Worm (Caenorhabditis elegans) whole organism, early embryonic: ENCODE results near the gene emb-9.

ENCODE experiments used
- B0310.2 ChIP-seq: sonication (generic microtip); optimal IDR thresholded peaks from 2 replicates; lab custom pipeline; 2016; ENCODE audit warnings: mild to moderate bottlenecking, missing genetic modification characterization, missing compliant biosample characterization
- F13C5.2 ChIP-seq: sonication (generic microtip); optimal IDR thresholded peaks from 2 replicates; lab custom pipeline; 2017; ENCODE audit warnings: mild to moderate bottlenecking, missing genetic modification characterization, inconsistent platforms, missing compliant biosample characterization
- aly-1 ChIP-seq: sonication (generic microtip); optimal IDR thresholded peaks from 2 replicates; lab custom pipeline; 2016; ENCODE audit warnings: missing genetic modification characterization, missing compliant biosample characterization
- ama-1 ChIP-seq: fragments of 150-350 bp; optimal IDR thresholded peaks from 2 replicates; lab custom pipeline; 2014
- ceh-13 ChIP-seq: fragments of 200-800 bp; sonication (Bioruptor generic); optimal IDR thresholded peaks from 2 replicates; lab custom pipeline; 2018; ENCODE audit warnings: mild to moderate bottlenecking, missing genetic modification characterization, missing compliant biosample characterization
- ceh-36 ChIP-seq: sonication (generic microtip); optimal IDR thresholded peaks from 2 replicates; lab custom pipeline; 2016; ENCODE audit warnings: missing genetic modification characterization, inconsistent platforms, missing compliant biosample characterization
- ets-7 ChIP-seq: sonication (generic microtip); optimal IDR thresholded peaks from 2 replicates; lab custom pipeline; 2016; ENCODE audit warnings: missing genotype, missing genetic modification characterization, missing compliant biosample characterization
- flt-1 ChIP-seq: fragments of 200-800 bp; sonication (Bioruptor generic); IDR thresholded peaks from 2 replicates; pipeline ENCODE4 v1.3.6; 2022; ENCODE audit warnings: missing genetic modification characterization, missing compliant biosample characterization
- hmbx-1 ChIP-seq: sonication (generic microtip); optimal IDR thresholded peaks from 2 replicates; lab custom pipeline; 2016; ENCODE audit warnings: mild to moderate bottlenecking, missing genetic modification characterization, missing compliant biosample characterization
- hmg-4 ChIP-seq: fragments of 200-800 bp; sonication (Bioruptor generic); optimal IDR thresholded peaks from 2 replicates; lab custom pipeline; 2018; ENCODE audit warnings: mild to moderate bottlenecking, missing genetic modification characterization, missing compliant biosample characterization
- hnd-1 ChIP-seq: sonication (generic microtip); optimal IDR thresholded peaks from 2 replicates; lab custom pipeline; 2016; ENCODE audit warnings: missing genetic modification characterization, missing compliant biosample characterization
- pes-1 ChIP-seq: fragments of 200-800 bp; sonication (Bioruptor generic); IDR thresholded peaks from 2 replicates; pipeline ENCODE4 v1.3.6; 2022; ENCODE audit warnings: missing genetic modification reagents, missing genetic modification characterization, missing compliant biosample characterization
- scrt-1 ChIP-seq: fragments of 200-800 bp; sonication (Bioruptor generic); IDR thresholded peaks from 2 replicates; pipeline ENCODE4 v1.3.6; 2022; ENCODE audit warnings: missing genetic modification characterization, missing compliant biosample characterization
- sea-1 ChIP-seq: fragments of 200-800 bp; sonication (Bioruptor generic); conservative IDR thresholded peaks from 2 replicates; pipeline ENCODE4 v1.3.6; 2022; ENCODE audit warnings: missing genetic modification characterization, missing compliant biosample characterization
- tbx-11 ChIP-seq: fragments of 200-800 bp; sonication (Bioruptor generic); IDR thresholded peaks from 2 replicates; pipeline ENCODE4 v1.3.6; 2022; ENCODE audit warnings: missing genetic modification characterization, missing compliant biosample characterization
- tbx-37 ChIP-seq: fragments of 200-800 bp; sonication (Bioruptor generic); conservative IDR thresholded peaks from 2 replicates; pipeline ENCODE4 v1.3.6; 2022; ENCODE audit warnings: missing genetic modification reagents, missing genetic modification characterization, missing compliant biosample characterization
- tra-4 ChIP-seq: sonication (generic microtip); optimal IDR thresholded peaks from 2 replicates; lab custom pipeline; 2017; ENCODE audit warnings: missing genetic modification characterization, missing compliant biosample characterization

The emb-9 gene

ce11 chrIII:9344347-9344746, at the start of gene emb-9:
TSS of gene emb-9 (minus strand) at chrIII:9344447.
- TF ChIP-seq tra-4, result no peak
- TF ChIP-seq hmbx-1 (tag; lab: Kevin White, UChicago), result no peak
- TF ChIP-seq tbx-11 (GFP tag; lab: Robert Waterston, UW), result no peak
- no peak for TF ChIP-seq ets-7 (tag; lab: Kevin White, UChicago)
- no peak for TF ChIP-seq pes-1
- no peak for TF ChIP-seq sea-1 (GFP tag; lab: Robert Waterston, UW)
- no peak for TF ChIP-seq ceh-13 (GFP tag; lab: Kevin White, UChicago)
- TF ChIP-seq B0310.2 (tag; lab: Kevin White, UChicago), result no peak
- no peak for TF ChIP-seq scrt-1 (GFP tag; lab: Robert Waterston, UW)
- TF ChIP-seq ceh-36, result no peak
- no peak for TF ChIP-seq ama-1 (lab: Kevin White, UChicago)
- TF ChIP-seq F13C5.2, result no peak
- no peak for TF ChIP-seq flt-1 (GFP tag; lab: Robert Waterston, UW)

DNA sequence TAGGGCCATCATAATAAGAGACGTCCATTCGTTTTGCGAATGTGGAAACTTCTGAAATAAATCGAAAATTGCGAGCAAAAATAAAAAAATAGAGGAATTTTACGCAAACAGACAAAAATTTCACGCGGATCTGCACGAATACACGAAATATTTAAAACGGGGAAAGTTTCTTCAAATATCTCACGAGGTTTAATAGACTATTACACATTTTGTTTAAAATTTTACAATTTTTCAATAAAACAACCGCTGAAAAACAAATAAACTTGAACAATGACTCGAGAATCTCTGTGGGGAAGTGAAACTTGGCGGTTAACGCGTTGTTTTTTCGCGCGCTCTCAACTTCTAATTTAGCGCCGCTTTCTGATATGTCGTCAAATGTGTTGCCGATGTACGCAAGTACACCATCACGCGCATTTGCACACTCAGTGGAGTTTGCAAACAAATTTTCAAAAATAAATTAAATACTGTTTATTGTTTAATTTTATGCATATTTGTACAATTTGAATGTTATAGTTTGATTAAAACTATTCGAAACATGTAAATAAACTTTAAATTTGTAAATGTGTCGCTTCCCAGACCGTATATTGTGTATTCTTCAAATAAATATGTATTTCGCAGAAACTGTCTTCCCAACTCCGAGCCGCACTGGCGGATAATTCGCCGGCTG, 49.0 kb upstream of the emb-9 start, which contains the start of the genes gpr-2 and rgr-1:
Gene gpr-2 (minus strand): TSS at position 51 of the 667 bp plus-strand sequence.
Gene rgr-1 (plus strand): TSS at position 617 of the 667 bp plus-strand sequence.
- TF ChIP-seq aly-1 (tag; lab: Kevin White, UChicago) (no peak), scrt-1 (GFP tag; lab: Robert Waterston, UW) (no peak), F13C5.2 (no peak), tbx-11 (GFP tag; lab: Robert Waterston, UW) (no peak), ama-1 (lab: Kevin White, UChicago) (no peak), pes-1 (no peak), B0310.2 (tag; lab: Kevin White, UChicago) (no peak), hnd-1 (tag; lab: Kevin White, UChicago) (no peak), ceh-36 (no peak), tbx-37 (GFP tag; lab: Robert Waterston, UW) (no peak), hmbx-1 (tag; lab: Kevin White, UChicago) (no peak), ceh-13 (GFP tag; lab: Kevin White, UChicago) (no peak)

ce11 chrIII:9390924-9391323, 46.7 kb upstream of the emb-9 start:
- no peak for TF ChIP-seq F13C5.2
- TF ChIP-seq tbx-37 (GFP tag; lab: Robert Waterston, UW), result no peak
- TF ChIP-seq scrt-1 (GFP tag; lab: Robert Waterston, UW), result no peak
- TF ChIP-seq flt-1 (GFP tag; lab: Robert Waterston, UW), result no peak
- TF ChIP-seq hmbx-1 (tag; lab: Kevin White, UChicago), result no peak
- TF ChIP-seq tbx-11 (GFP tag; lab: Robert Waterston, UW), result no peak
- no peak for TF ChIP-seq hnd-1 (tag; lab: Kevin White, UChicago)
- no peak for TF ChIP-seq aly-1 (tag; lab: Kevin White, UChicago)

ce11 chrIII:9390007-9390406, 45.8 kb upstream of the emb-9 start, which contains the start of gene slc-17.2:
TSS of gene slc-17.2 (minus strand) at chrIII:9390107.
- no peak for TF ChIP-seq pes-1
- no peak for TF ChIP-seq ets-7 (tag; lab: Kevin White, UChicago)
- TF ChIP-seq tra-4, result no peak
- no peak for TF ChIP-seq flt-1 (GFP tag; lab: Robert Waterston, UW)

DNA sequence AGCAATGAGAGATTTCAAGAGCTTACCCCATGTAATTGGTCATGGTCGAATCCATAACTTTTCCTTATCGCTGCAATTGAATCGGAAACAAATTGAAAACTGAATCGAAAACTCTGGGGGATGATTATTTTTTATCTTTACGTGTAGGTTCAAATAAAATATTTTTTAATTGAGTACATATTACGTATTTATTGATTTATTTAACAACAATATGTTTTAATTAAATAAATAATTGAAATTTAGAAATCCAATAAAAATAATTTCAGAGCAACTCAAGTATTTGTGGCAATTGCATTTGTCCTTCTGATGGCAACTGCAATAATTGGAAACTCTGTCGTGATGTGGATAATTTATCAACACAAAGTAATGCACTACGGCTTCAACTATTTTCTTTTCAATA, 41.3 kb upstream of the emb-9 start, which contains the start of gene C38C10.3:
Gene C38C10.3 (minus strand): TSS at position 101 of the 400 bp plus-strand sequence.
- no peak for TF ChIP-seq flt-1 (GFP tag; lab: Robert Waterston, UW)
- TF ChIP-seq aly-1 (tag; lab: Kevin White, UChicago), result no peak
- TF ChIP-seq ets-7 (tag; lab: Kevin White, UChicago), result no peak
- TF ChIP-seq pes-1, result no peak
- TF ChIP-seq ama-1 (lab: Kevin White, UChicago), result no peak
- TF ChIP-seq tbx-37 (GFP tag; lab: Robert Waterston, UW), result no peak
- TF ChIP-seq F13C5.2, result no peak
- TF ChIP-seq hmbx-1 (tag; lab: Kevin White, UChicago), result no peak
- TF ChIP-seq tbx-11 (GFP tag; lab: Robert Waterston, UW), result no peak
- TF ChIP-seq ceh-13 (GFP tag; lab: Kevin White, UChicago), result no peak
- TF ChIP-seq scrt-1 (GFP tag; lab: Robert Waterston, UW), result no peak
- TF ChIP-seq sea-1 (GFP tag; lab: Robert Waterston, UW), result no peak
- no peak for TF ChIP-seq hnd-1 (tag; lab: Kevin White, UChicago)
- no peak for TF ChIP-seq ceh-36
- no peak for TF ChIP-seq tra-4
- no peak for TF ChIP-seq hmg-4 (GFP tag; lab: Kevin White, UChicago)
- TF ChIP-seq B0310.2 (tag; lab: Kevin White, UChicago), result no peak

ce11 chrIII:9383496-9383895, 39.2 kb upstream of the emb-9 start, which contains the start of gene tkr-1:
TSS of gene tkr-1 (plus strand) at chrIII:9383796.
- TF ChIP-seq sea-1 (GFP tag; lab: Robert Waterston, UW) (no peak), flt-1 (GFP tag; lab: Robert Waterston, UW) (no peak), ceh-36 (no peak), hmbx-1 (tag; lab: Kevin White, UChicago) (no peak), tbx-11 (GFP tag; lab: Robert Waterston, UW) (no peak), B0310.2 (tag; lab: Kevin White, UChicago) (no peak), F13C5.2 (no peak), pes-1 (no peak)

DNA sequence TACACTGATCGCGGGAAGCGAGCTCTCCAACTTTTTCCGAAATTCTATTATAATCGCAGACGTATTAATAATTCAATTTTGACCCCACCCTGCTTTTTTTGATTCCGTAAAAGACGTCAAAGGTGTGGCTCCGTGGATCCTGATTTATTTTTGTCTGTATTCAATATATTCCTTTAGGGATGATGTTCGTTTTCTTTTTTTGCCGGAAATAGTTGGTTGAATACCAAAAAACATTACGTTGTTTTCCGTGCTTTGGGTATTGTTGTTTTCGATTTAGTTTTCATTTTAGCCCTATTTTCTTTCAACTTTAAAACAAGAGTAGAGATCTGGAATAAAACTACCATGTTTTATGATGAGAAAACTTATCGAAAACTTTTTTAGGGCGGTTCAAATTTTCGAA, 32.5 kb upstream of the emb-9 start:
- TF ChIP-seq scrt-1 (GFP tag; lab: Robert Waterston, UW) (no peak), ceh-36 (no peak), B0310.2 (tag; lab: Kevin White, UChicago) (no peak), ets-7 (tag; lab: Kevin White, UChicago) (no peak), flt-1 (GFP tag; lab: Robert Waterston, UW) (no peak), aly-1 (tag; lab: Kevin White, UChicago) (no peak), ama-1 (lab: Kevin White, UChicago) (no peak), tbx-37 (GFP tag; lab: Robert Waterston, UW) (no peak), pes-1 (no peak)
